Worm (Caenorhabditis elegans) whole organism, early embryonic: Measurements from ENCODE around the gene K12B6.11.

Experiments used
- B0310.2 ChIP-seq: sonication (generic microtip); optimal IDR thresholded peaks from 2 replicates; lab custom pipeline; 2016; ENCODE audit warnings: mild to moderate bottlenecking, missing genetic modification characterization, missing compliant biosample characterization
- F13C5.2 ChIP-seq: sonication (generic microtip); optimal IDR thresholded peaks from 2 replicates; lab custom pipeline; 2017; ENCODE audit warnings: mild to moderate bottlenecking, missing genetic modification characterization, inconsistent platforms, missing compliant biosample characterization
- aly-1 ChIP-seq: sonication (generic microtip); optimal IDR thresholded peaks from 2 replicates; lab custom pipeline; 2016; ENCODE audit warnings: missing genetic modification characterization, missing compliant biosample characterization
- ama-1 ChIP-seq: fragments of 150-350 bp; optimal IDR thresholded peaks from 2 replicates; lab custom pipeline; 2014
- ceh-13 ChIP-seq: fragments of 200-800 bp; sonication (Bioruptor generic); optimal IDR thresholded peaks from 2 replicates; lab custom pipeline; 2018; ENCODE audit warnings: mild to moderate bottlenecking, missing genetic modification characterization, missing compliant biosample characterization
- ceh-36 ChIP-seq: sonication (generic microtip); optimal IDR thresholded peaks from 2 replicates; lab custom pipeline; 2016; ENCODE audit warnings: missing genetic modification characterization, inconsistent platforms, missing compliant biosample characterization
- ets-7 ChIP-seq: sonication (generic microtip); optimal IDR thresholded peaks from 2 replicates; lab custom pipeline; 2016; ENCODE audit warnings: missing genotype, missing genetic modification characterization, missing compliant biosample characterization
- flt-1 ChIP-seq: fragments of 200-800 bp; sonication (Bioruptor generic); IDR thresholded peaks from 2 replicates; pipeline ENCODE4 v1.3.6; 2022; ENCODE audit warnings: missing genetic modification characterization, missing compliant biosample characterization
- hmbx-1 ChIP-seq: sonication (generic microtip); optimal IDR thresholded peaks from 2 replicates; lab custom pipeline; 2016; ENCODE audit warnings: mild to moderate bottlenecking, missing genetic modification characterization, missing compliant biosample characterization
- hmg-4 ChIP-seq: fragments of 200-800 bp; sonication (Bioruptor generic); optimal IDR thresholded peaks from 2 replicates; lab custom pipeline; 2018; ENCODE audit warnings: mild to moderate bottlenecking, missing genetic modification characterization, missing compliant biosample characterization
- hnd-1 ChIP-seq: sonication (generic microtip); optimal IDR thresholded peaks from 2 replicates; lab custom pipeline; 2016; ENCODE audit warnings: missing genetic modification characterization, missing compliant biosample characterization
- pes-1 ChIP-seq: fragments of 200-800 bp; sonication (Bioruptor generic); IDR thresholded peaks from 2 replicates; pipeline ENCODE4 v1.3.6; 2022; ENCODE audit warnings: missing genetic modification reagents, missing genetic modification characterization, missing compliant biosample characterization
- scrt-1 ChIP-seq: fragments of 200-800 bp; sonication (Bioruptor generic); IDR thresholded peaks from 2 replicates; pipeline ENCODE4 v1.3.6; 2022; ENCODE audit warnings: missing genetic modification characterization, missing compliant biosample characterization
- sea-1 ChIP-seq: fragments of 200-800 bp; sonication (Bioruptor generic); conservative IDR thresholded peaks from 2 replicates; pipeline ENCODE4 v1.3.6; 2022; ENCODE audit warnings: missing genetic modification characterization, missing compliant biosample characterization
- tbx-11 ChIP-seq: fragments of 200-800 bp; sonication (Bioruptor generic); IDR thresholded peaks from 2 replicates; pipeline ENCODE4 v1.3.6; 2022; ENCODE audit warnings: missing genetic modification characterization, missing compliant biosample characterization
- tbx-37 ChIP-seq: fragments of 200-800 bp; sonication (Bioruptor generic); conservative IDR thresholded peaks from 2 replicates; pipeline ENCODE4 v1.3.6; 2022; ENCODE audit warnings: missing genetic modification reagents, missing genetic modification characterization, missing compliant biosample characterization
- tra-4 ChIP-seq: sonication (generic microtip); optimal IDR thresholded peaks from 2 replicates; lab custom pipeline; 2017; ENCODE audit warnings: missing genetic modification characterization, missing compliant biosample characterization

The K12B6.11 gene

ce11 chrV:6323602-6324001 lies 34.9 kb downstream of the K12B6.11 start:
- TF ChIP-seq hmg-4 (GFP tag; lab: Kevin White, UChicago) = no peak
- TF ChIP-seq tra-4 (tag; lab: Kevin White, UChicago) = no peak
- no peak for TF ChIP-seq aly-1 (tag; lab: Kevin White, UChicago)
- no peak for TF ChIP-seq ama-1 (lab: Kevin White, UChicago)
- TF ChIP-seq tbx-37 = no peak
- TF ChIP-seq tbx-11 = no peak

- TF ChIP-seq aly-1 (tag; lab: Kevin White, UChicago) (no peak), tra-4 (tag; lab: Kevin White, UChicago) (no peak), hmbx-1 (no peak), sea-1 (no peak), ama-1 (lab: Kevin White, UChicago) (no peak), F13C5.2 (tag; lab: Kevin White, UChicago) (no peak), B0310.2 (no peak), ets-7 (tag; lab: Kevin White, UChicago) (no peak), ceh-36 (no peak), hmg-4 (GFP tag; lab: Kevin White, UChicago) (no peak), scrt-1 (no peak), pes-1 (no peak)
Measured at ce11 chrV:6326394-6326793, 37.7 kb downstream of the K12B6.11 start.

ce11 chrV:6326980-6327379 lies 38.3 kb downstream of the K12B6.11 start, which contains the start of gene fbxa-202:
Gene fbxa-202 (plus strand): TSS chrV:6327280.
- TF ChIP-seq aly-1 (tag; lab: Kevin White, UChicago) (no peak), B0310.2 (no peak), flt-1 (GFP tag; lab: Robert Waterston, UW) (no peak), tbx-37 (no peak), ceh-13 (GFP tag; lab: Kevin White, UChicago) (no peak), hmbx-1 (no peak), hnd-1 (tag; lab: Kevin White, UChicago) (no peak), tra-4 (tag; lab: Kevin White, UChicago) (no peak), sea-1 (no peak), tbx-11 (no peak), scrt-1 (no peak), hmg-4 (GFP tag; lab: Kevin White, UChicago) (no peak), ets-7 (tag; lab: Kevin White, UChicago) (no peak), ama-1 (lab: Kevin White, UChicago) (no peak), F13C5.2 (tag; lab: Kevin White, UChicago) (no peak), pes-1 (no peak), ceh-36 (no peak)

ce11 chrV:6328897-6329296 lies 40.2 kb downstream of the K12B6.11 start, which contains the start of gene T28C12.2:
Gene T28C12.2 (plus strand): TSS chrV:6329197.
- TF ChIP-seq hnd-1 (tag; lab: Kevin White, UChicago) = no peak
- TF ChIP-seq pes-1 = no peak
- no peak for TF ChIP-seq scrt-1
- TF ChIP-seq tbx-11 = no peak
- no peak for TF ChIP-seq tra-4 (tag; lab: Kevin White, UChicago)
- TF ChIP-seq flt-1 (GFP tag; lab: Robert Waterston, UW) = no peak
- TF ChIP-seq tbx-37 = no peak
- TF ChIP-seq F13C5.2 (tag; lab: Kevin White, UChicago) = no peak
- no peak for TF ChIP-seq ceh-13 (GFP tag; lab: Kevin White, UChicago)
- TF ChIP-seq sea-1 = no peak
- TF ChIP-seq ets-7 (tag; lab: Kevin White, UChicago) = no peak
- TF ChIP-seq aly-1 (tag; lab: Kevin White, UChicago) = no peak
- TF ChIP-seq B0310.2 = no peak
- TF ChIP-seq ama-1 (lab: Kevin White, UChicago) = no peak
- TF ChIP-seq hmbx-1 = no peak
- TF ChIP-seq ceh-36 = no peak

ce11 chrV:6331607-6332006 lies 42.9 kb downstream of the K12B6.11 start, which contains the start of gene T28C12.1:
Gene T28C12.1 (plus strand): TSS chrV:6331907.
- TF ChIP-seq hmbx-1 = no peak
- TF ChIP-seq tbx-11 = no peak
- TF ChIP-seq ets-7 (tag; lab: Kevin White, UChicago) = no peak
- no peak for TF ChIP-seq pes-1
- TF ChIP-seq F13C5.2 (tag; lab: Kevin White, UChicago) = no peak
- TF ChIP-seq hnd-1 (tag; lab: Kevin White, UChicago) = no peak
- TF ChIP-seq tbx-37 = no peak
- no peak for TF ChIP-seq ceh-13 (GFP tag; lab: Kevin White, UChicago)
- no peak for TF ChIP-seq ceh-36
- no peak for TF ChIP-seq sea-1
- no peak for TF ChIP-seq tra-4 (tag; lab: Kevin White, UChicago)
- TF ChIP-seq aly-1 (tag; lab: Kevin White, UChicago) = no peak
- TF ChIP-seq ama-1 (lab: Kevin White, UChicago) = no peak
- TF ChIP-seq B0310.2 = no peak

ce11 chrV:6335226-6335625 lies 46.5 kb downstream of the K12B6.11 start:
- TF ChIP-seq aly-1 (tag; lab: Kevin White, UChicago) (no peak), ceh-36 (no peak)

ce11 chrV:6336108-6336507 lies 47.4 kb downstream of the K12B6.11 start, which contains the start of gene T28C12.6:
Gene T28C12.6 (minus strand): TSS chrV:6336119.
- TF ChIP-seq pes-1 (no peak), B0310.2 (no peak), flt-1 (GFP tag; lab: Robert Waterston, UW) (no peak), ama-1 (lab: Kevin White, UChicago) (no peak), sea-1 (no peak), scrt-1 (no peak), aly-1 (tag; lab: Kevin White, UChicago) (no peak), hmbx-1 (no peak)
